Worm (Caenorhabditis elegans): ENCODE results near the gene nep-17.
A peak's percentile ranks its signal among the peaks of the same experiment; 100 is the strongest.

The nep-17 gene

DNA sequence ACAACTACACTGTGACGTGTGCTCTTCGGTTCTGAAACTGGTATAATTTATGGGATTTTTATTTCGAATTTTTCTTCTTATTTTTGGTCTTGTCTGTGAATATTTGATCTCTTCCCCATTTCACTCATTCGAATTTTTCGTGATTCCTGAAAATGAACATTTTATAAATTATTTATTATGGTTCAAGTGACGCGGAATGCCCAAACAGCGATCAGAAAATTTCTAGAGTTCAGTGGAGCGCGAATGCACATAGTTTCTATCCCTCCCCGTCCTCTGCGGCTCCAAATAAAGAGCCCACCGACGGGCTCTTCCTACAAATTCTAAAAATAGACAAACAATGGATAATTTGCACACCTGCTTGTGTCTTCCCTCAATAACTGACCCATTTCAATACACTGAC is 4.0 kb upstream of the nep-17 start, which contains the start of gene F54F11.1:
Gene F54F11.1, plus strand, starts transcription at position 301 of the 400 bp plus-strand sequence.
- peak; percentile 14 for TF ChIP-seq unc-55 (GFP tag; optimal IDR thresholded peaks at IDR 0.05)
- no peak for TF ChIP-seq nhr-10 (tag; optimal IDR thresholded peaks at IDR 0.05)
- no peak for TF ChIP-seq sem-4 (tag; optimal IDR thresholded peaks at IDR 0.05)
- no peak for TF ChIP-seq lsy-2 (tag; optimal IDR thresholded peaks at IDR 0.05)
- TF ChIP-seq peb-1 (tag; optimal IDR thresholded peaks at IDR 0.05), result no peak
- TF ChIP-seq mbf-1 (tag; optimal IDR thresholded peaks at IDR 0.05), result no peak
- no peak for TF ChIP-seq Y55F3AM.14 (GFP tag; optimal IDR thresholded peaks at IDR 0.05)
- no peak for TF ChIP-seq unc-39 (tag; optimal IDR thresholded peaks at IDR 0.05)

DNA sequence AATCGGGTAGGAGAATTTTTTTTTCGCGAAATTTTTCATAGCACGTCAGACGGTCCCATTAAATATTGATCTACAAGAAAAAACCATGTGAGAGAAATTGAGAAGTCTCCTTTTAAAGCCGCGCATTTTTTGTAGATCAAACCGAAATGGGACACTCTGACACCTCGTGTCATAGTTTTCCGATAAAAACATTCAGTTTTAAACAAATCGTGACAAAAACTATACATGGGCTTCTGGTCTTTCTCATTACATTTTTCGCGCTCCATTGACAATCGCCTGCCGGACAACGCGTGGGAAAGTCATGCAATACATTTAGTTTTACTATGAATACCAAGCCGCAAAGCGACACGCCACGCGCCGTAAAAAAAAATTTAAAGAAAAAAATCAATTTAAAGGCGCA is 2.2 kb upstream of the nep-17 start:
- TF ChIP-seq sma-9 (GFP tag; optimal IDR thresholded peaks at IDR 0.05) (no peak), sma-9 (tag; optimal IDR thresholded peaks at IDR 0.05) (no peak), nhr-21 (tag; optimal IDR thresholded peaks at IDR 0.05) (no peak), lin-13 (GFP tag; optimal IDR thresholded peaks at IDR 0.05) (no peak), lsy-2 (tag; optimal IDR thresholded peaks at IDR 0.05) (no peak), nhr-77 (tag; optimal IDR thresholded peaks at IDR 0.05) (no peak), nhr-25 (tag; optimal IDR thresholded peaks at IDR 0.05) (no peak), blmp-1 (tag; optimal IDR thresholded peaks at IDR 0.05; ENCODE audit: insufficient read depth) (no peak), nhr-23 (tag; optimal IDR thresholded peaks at IDR 0.05) (no peak), C34F6.9 (tag; optimal IDR thresholded peaks at IDR 0.05) (no peak), sem-4 (tag; optimal IDR thresholded peaks at IDR 0.05) (no peak), mab-5 (tag; optimal IDR thresholded peaks at IDR 0.05) (no peak), ceh-16 (tag; optimal IDR thresholded peaks at IDR 0.05) (no peak)

DNA sequence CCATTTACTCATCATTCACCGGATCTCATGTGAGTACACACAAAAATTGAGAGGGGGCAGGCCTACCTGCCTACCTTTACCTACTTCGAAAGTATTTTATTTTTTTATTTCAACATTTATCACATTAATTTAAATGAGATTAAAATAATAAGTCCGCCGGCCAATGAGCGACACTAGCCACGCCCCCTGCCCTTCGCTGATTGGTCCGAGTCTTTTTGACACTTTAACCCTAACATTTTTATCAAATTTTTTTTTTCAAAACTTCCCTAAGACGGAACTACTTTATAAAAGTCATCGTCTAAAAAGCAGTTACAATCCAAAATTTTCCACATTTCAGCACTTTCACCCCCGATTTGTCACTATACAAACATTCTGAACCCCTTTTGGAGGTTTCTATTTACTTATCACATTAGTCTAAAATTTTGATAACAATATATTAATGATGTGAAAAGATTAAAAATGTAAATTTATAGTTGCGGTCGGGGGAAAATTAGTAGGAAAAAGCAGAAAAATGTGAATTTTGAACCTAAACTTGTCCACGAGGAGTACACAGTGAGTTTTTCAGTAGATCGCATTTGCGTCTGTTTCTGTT is 1.5 kb upstream of the nep-17 start:
- no peak for TF ChIP-seq lsy-2 (tag; optimal IDR thresholded peaks at IDR 0.05)
- TF ChIP-seq fos-1 (tag; optimal IDR thresholded peaks at IDR 0.05), result peak; percentile 79
- no peak for TF ChIP-seq nhr-77 (tag; optimal IDR thresholded peaks at IDR 0.05)

DNA sequence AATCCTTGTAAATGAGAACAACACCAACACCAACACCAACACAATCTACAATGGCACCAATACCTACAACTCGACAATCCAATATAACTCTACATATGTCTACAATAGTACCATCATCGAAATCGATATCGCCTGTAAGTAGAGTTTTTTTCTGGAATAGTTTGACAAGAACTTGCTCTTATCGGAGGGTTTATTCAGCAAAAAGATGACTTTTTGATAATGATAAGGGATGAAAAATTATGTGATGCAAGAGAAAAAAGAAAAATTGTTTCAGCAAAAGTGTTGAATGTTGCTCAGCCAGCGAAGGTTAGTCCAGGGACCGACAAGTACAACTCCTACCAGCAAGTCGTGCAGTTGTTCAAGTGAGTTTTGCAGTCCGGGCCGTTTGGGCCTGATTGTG is 988 bp downstream of the nep-17 start:
- no peak for TF ChIP-seq lin-11 (tag; optimal IDR thresholded peaks at IDR 0.05)
- TF ChIP-seq unc-62 (GFP tag; optimal IDR thresholded peaks at IDR 0.05), result no peak
- TF ChIP-seq C34F6.9 (tag; optimal IDR thresholded peaks at IDR 0.05), result no peak
- TF ChIP-seq zag-1 (tag; optimal IDR thresholded peaks at IDR 0.05), result no peak
- TF ChIP-seq lin-39 (tag; optimal IDR thresholded peaks at IDR 0.05), result no peak
- no peak for TF ChIP-seq nhr-237 (tag; optimal IDR thresholded peaks at IDR 0.05)
- peak; percentile 38 for TF ChIP-seq nhr-129 (tag; optimal IDR thresholded peaks at IDR 0.05)
- no peak for TF ChIP-seq nhr-25 (tag; optimal IDR thresholded peaks at IDR 0.05)
- TF ChIP-seq ama-1 (optimal IDR thresholded peaks at IDR 0.05), result no peak
- TF ChIP-seq mab-5 (tag; optimal IDR thresholded peaks at IDR 0.05), result no peak
- TF ChIP-seq peb-1 (tag; optimal IDR thresholded peaks at IDR 0.05), result no peak
- TF ChIP-seq elt-1 (tag; optimal IDR thresholded peaks at IDR 0.05), result no peak
- no peak for TF ChIP-seq skn-1 (tag; optimal IDR thresholded peaks at IDR 0.05)
- TF ChIP-seq fos-1 (tag; optimal IDR thresholded peaks at IDR 0.05), result peak; percentile 85

DNA sequence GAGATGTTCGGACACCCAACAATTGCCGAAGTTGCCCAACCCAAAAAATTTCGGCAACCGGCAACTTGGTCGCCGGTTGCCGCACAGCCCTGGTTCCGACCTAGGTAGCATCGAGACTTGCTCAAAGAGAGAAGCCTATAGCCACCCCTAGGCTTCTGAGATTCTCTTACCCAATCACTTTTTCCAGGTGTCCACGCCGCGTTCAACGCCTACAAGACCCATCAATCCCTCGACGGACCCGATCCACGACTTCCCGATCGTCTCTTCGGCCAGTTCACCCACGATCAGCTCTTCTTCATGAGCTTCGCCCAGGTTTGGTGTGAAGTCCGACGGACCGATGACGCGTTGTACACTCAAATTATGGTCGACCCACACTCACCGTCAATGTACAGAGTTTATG is 8.2 kb downstream of the nep-17 start:
- no peak for TF ChIP-seq unc-62 (GFP tag; optimal IDR thresholded peaks at IDR 0.05)
- no peak for TF ChIP-seq ceh-16 (tag; optimal IDR thresholded peaks at IDR 0.05)
- no peak for TF ChIP-seq mdl-1 (tag; optimal IDR thresholded peaks at IDR 0.05)
- TF ChIP-seq mbf-1 (tag; optimal IDR thresholded peaks at IDR 0.05), result no peak
- no peak for TF ChIP-seq skn-1 (tag; optimal IDR thresholded peaks at IDR 0.05)
- TF ChIP-seq lin-39 (tag; optimal IDR thresholded peaks at IDR 0.05), result no peak
- TF ChIP-seq nhr-237 (tag; optimal IDR thresholded peaks at IDR 0.05), result no peak
- TF ChIP-seq sma-3 (GFP tag; optimal IDR thresholded peaks at IDR 0.05), result no peak
- no peak for TF ChIP-seq Y55F3AM.14 (GFP tag; optimal IDR thresholded peaks at IDR 0.05)
- TF ChIP-seq ZK546.5 (tag; optimal IDR thresholded peaks at IDR 0.05), result no peak
- no peak for TF ChIP-seq ztf-1 (GFP tag; conservative IDR thresholded peaks at IDR 0.05)
- no peak for TF ChIP-seq F13H6.1 (tag; optimal IDR thresholded peaks at IDR 0.05)
- no peak for TF ChIP-seq nhr-129 (tag; optimal IDR thresholded peaks at IDR 0.05)
- no peak for TF ChIP-seq lin-11 (tag; optimal IDR thresholded peaks at IDR 0.05)
- TF ChIP-seq sem-4 (tag; optimal IDR thresholded peaks at IDR 0.05), result no peak
- TF ChIP-seq nhr-11 (tag; optimal IDR thresholded peaks at IDR 0.05), result no peak

Measured in whole organism, L2 larva.